Worm (Caenorhabditis elegans) whole organism, early embryonic: ENCODE data around the gene B0416.3.

Source experiments
- ama-1 ChIP-seq: fragments of 150-350 bp; optimal IDR thresholded peaks from 2 replicates; lab custom pipeline; 2014
- pes-1 ChIP-seq: fragments of 200-800 bp; sonication (Bioruptor generic); IDR thresholded peaks from 2 replicates; pipeline ENCODE4 v1.3.6; 2022; ENCODE audit warnings: missing genetic modification reagents, missing genetic modification characterization, missing compliant biosample characterization

- TF ChIP-seq ama-1 (lab: Kevin White, UChicago) (no peak), pes-1 (GFP tag; lab: Robert Waterston, UW) (no peak)
Observed at ce11 chrX:9246625-9247024, 44.8 kb upstream of the B0416.3 start.
